Fruit fly (Drosophila melanogaster) whole organism, prepupa: ENCODE measurements around the gene wb.
A peak's percentile ranks its signal among the peaks of the same experiment; 100 is the strongest.

Experiments used
- Blimp-1 ChIP-seq: fragments of 200-800 bp; sonication (Bioruptor generic); optimal IDR thresholded peaks from 3 replicates; lab custom pipeline; 2017; ENCODE audit warnings: missing biosample characterization, missing genetic modification characterization, mild to moderate bottlenecking, moderate library complexity, missing genetic modification reagents
- CG10631 ChIP-seq: fragments of 200-800 bp; sonication (Bioruptor generic); optimal IDR thresholded peaks from 2 replicates; lab custom pipeline; 2016; ENCODE audit warnings: missing biosample characterization, missing genetic modification characterization
- CG11294 ChIP-seq: fragments of 200-800 bp; sonication (Bioruptor generic); IDR thresholded peaks from 2 replicates; pipeline ENCODE4 v1.3.6; 2022; ENCODE audit warnings: missing biosample characterization, missing genetic modification characterization
- CG15336 ChIP-seq: fragments of 200-800 bp; sonication (Bioruptor generic); IDR thresholded peaks from 2 replicates; pipeline ENCODE4 v1.3.6; 2022; ENCODE audit warnings: missing biosample characterization, missing genetic modification characterization
- CG16779 ChIP-seq: fragments of 200-800 bp; sonication (Bioruptor generic); optimal IDR thresholded peaks from 3 replicates; lab custom pipeline; 2017; ENCODE audit warnings: missing biosample characterization, mild to moderate bottlenecking, missing genetic modification characterization
- CG3032 ChIP-seq: fragments of 200-800 bp; optimal IDR thresholded peaks from 2 replicates; lab custom pipeline; 2019; ENCODE audit warnings: missing biosample characterization, mild to moderate bottlenecking, missing genetic modification characterization, moderate library complexity
- CG31627 ChIP-seq: fragments of 200-800 bp; sonication (Bioruptor generic); optimal IDR thresholded peaks from 3 replicates; lab custom pipeline; 2016; ENCODE audit warnings: missing biosample characterization, missing genetic modification characterization
- CG32006 ChIP-seq: fragments of 200-800 bp; sonication (Bioruptor generic); optimal IDR thresholded peaks from 3 replicates; lab custom pipeline; 2017; ENCODE audit warnings: missing biosample characterization, mild to moderate bottlenecking, missing genetic modification characterization
- CG34406 ChIP-seq: fragments of 200-800 bp; sonication (Bioruptor generic); optimal IDR thresholded peaks from 3 replicates; lab custom pipeline; 2016; ENCODE audit warnings: missing biosample characterization, missing genetic modification characterization
- CG3919 ChIP-seq: fragments of 200-800 bp; sonication (Bioruptor generic); optimal IDR thresholded peaks from 3 replicates; lab custom pipeline; 2016; ENCODE audit warnings: missing biosample characterization, missing genetic modification characterization
- CG4318 ChIP-seq: fragments of 200-800 bp; sonication (Bioruptor generic); optimal IDR thresholded peaks from 3 replicates; lab custom pipeline; 2017; ENCODE audit warnings: missing biosample characterization, mild to moderate bottlenecking, missing genetic modification characterization
- CG6163 ChIP-seq: fragments of 200-800 bp; sonication (Bioruptor generic); IDR thresholded peaks from 3 replicates; pipeline ENCODE4 v1.3.6; 2022; ENCODE audit warnings: missing biosample characterization, missing genetic modification characterization
- CG6276 ChIP-seq: fragments of 200-800 bp; sonication (Bioruptor generic); optimal IDR thresholded peaks from 2 replicates; lab custom pipeline; 2017; ENCODE audit warnings: missing biosample characterization, mild to moderate bottlenecking, missing genetic modification characterization
- CG6808 ChIP-seq: fragments of 200-800 bp; sonication (Bioruptor generic); optimal IDR thresholded peaks from 3 replicates; lab custom pipeline; 2017; ENCODE audit warnings: missing biosample characterization, missing genetic modification characterization, mild to moderate bottlenecking, moderate library complexity, missing genetic modification reagents
- CG6854 ChIP-seq: fragments of 200-800 bp; sonication (Bioruptor generic); optimal IDR thresholded peaks from 2 replicates; lab custom pipeline; 2017; ENCODE audit warnings: missing biosample characterization, mild to moderate bottlenecking, missing genetic modification characterization
- CG8119 ChIP-seq: fragments of 200-800 bp; sonication (Bioruptor generic); IDR thresholded peaks from 3 replicates; pipeline ENCODE4 v1.3.6; 2022; ENCODE audit warnings: missing biosample characterization, missing genetic modification characterization
- CG8632 ChIP-seq: fragments of 200-800 bp; sonication (Bioruptor generic); optimal IDR thresholded peaks from 3 replicates; lab custom pipeline; 2016; ENCODE audit warnings: missing biosample characterization, missing genetic modification characterization
- Eip75B ChIP-seq: fragments of 200-800 bp; sonication (Bioruptor generic); optimal IDR thresholded peaks from 3 replicates; lab custom pipeline; 2016; ENCODE audit warnings: missing biosample characterization, missing genetic modification characterization
- Eip78C ChIP-seq: fragments of 200-800 bp; sonication (Bioruptor generic); peaks from one replicate; lab custom pipeline; 2016; ENCODE audit warnings: missing biosample characterization, missing genetic modification characterization
- Ets21C ChIP-seq: fragments of 200-800 bp; sonication (Bioruptor generic); optimal IDR thresholded peaks from 3 replicates; lab custom pipeline; 2016; ENCODE audit warnings: missing biosample characterization, missing genetic modification characterization
- Ets96B ChIP-seq: fragments of 200-800 bp; optimal IDR thresholded peaks from 2 replicates; lab custom pipeline; 2019; ENCODE audit warnings: missing biosample characterization, mild to moderate bottlenecking, missing genetic modification characterization, moderate library complexity
- Gug ChIP-seq: fragments of 200-800 bp; sonication (Bioruptor generic); IDR thresholded peaks from 2 replicates; pipeline ENCODE4 v1.3.6; 2022; ENCODE audit warnings: missing biosample characterization, missing genetic modification characterization
- Hr38 ChIP-seq: sonication (Bioruptor generic); optimal IDR thresholded peaks from 2 replicates; lab custom pipeline; 2016; ENCODE audit warnings: missing biosample characterization, missing genetic modification characterization
- Met ChIP-seq: fragments of 200-800 bp; sonication (Bioruptor generic); optimal IDR thresholded peaks from 3 replicates; lab custom pipeline; 2016; ENCODE audit warnings: missing biosample characterization, missing genetic modification characterization
- OdsH ChIP-seq: fragments of 200-800 bp; sonication (Bioruptor generic); optimal IDR thresholded peaks from 3 replicates; lab custom pipeline; 2016; ENCODE audit warnings: missing biosample characterization, missing genetic modification characterization
- Smox ChIP-seq: fragments of 200-800 bp; sonication (Bioruptor generic); optimal IDR thresholded peaks from 3 replicates; lab custom pipeline; 2016; ENCODE audit warnings: missing biosample characterization, missing genetic modification characterization
- Sox102F ChIP-seq: fragments of 200-800 bp; sonication (Bioruptor generic); optimal IDR thresholded peaks from 2 replicates; lab custom pipeline; 2016; ENCODE audit warnings: missing biosample characterization, mild to moderate bottlenecking, missing genetic modification characterization
- Sox14 ChIP-seq: fragments of 200-800 bp; sonication (Bioruptor generic); optimal IDR thresholded peaks from 3 replicates; lab custom pipeline; 2016; ENCODE audit warnings: missing biosample characterization, missing genetic modification characterization
- acj6 ChIP-seq: fragments of 200-800 bp; sonication (Bioruptor generic); optimal IDR thresholded peaks from 3 replicates; lab custom pipeline; 2016; ENCODE audit warnings: missing biosample characterization, missing genetic modification characterization
- cyc ChIP-seq: fragments of 200-800 bp; sonication (Bioruptor generic); optimal IDR thresholded peaks from 3 replicates; lab custom pipeline; 2016; ENCODE audit warnings: missing biosample characterization, missing genetic modification characterization
- dac ChIP-seq: fragments of 200-800 bp; sonication (Bioruptor generic); optimal IDR thresholded peaks from 2 replicates; lab custom pipeline; 2017; ENCODE audit warnings: missing biosample characterization, mild to moderate bottlenecking, missing genetic modification characterization
- dsx ChIP-seq: fragments of 200-800 bp; optimal IDR thresholded peaks from 3 replicates; lab custom pipeline; 2019; ENCODE audit warnings: missing biosample characterization, mild to moderate bottlenecking, missing genetic modification characterization, moderate library complexity; ENCODE audit not compliant: poor library complexity, severe bottlenecking
- eg ChIP-seq: fragments of 200-800 bp; sonication (Bioruptor generic); IDR thresholded peaks from 3 replicates; pipeline ENCODE4 v1.3.6; 2022; ENCODE audit warnings: missing biosample characterization, missing genetic modification characterization
- esn ChIP-seq: fragments of 200-800 bp; sonication (Bioruptor generic); optimal IDR thresholded peaks from 2 replicates; lab custom pipeline; 2016; ENCODE audit warnings: missing biosample characterization, mild to moderate bottlenecking, missing genetic modification characterization, moderate library complexity
- fd85E ChIP-seq: fragments of 200-800 bp; sonication (Bioruptor generic); optimal IDR thresholded peaks from 3 replicates; lab custom pipeline; 2016; ENCODE audit warnings: missing biosample characterization, missing genetic modification characterization
- fkh ChIP-seq: fragments of 200-800 bp; sonication (Bioruptor generic); optimal IDR thresholded peaks from 3 replicates; lab custom pipeline; 2017; ENCODE audit warnings: missing biosample characterization, mild to moderate bottlenecking, missing genetic modification characterization, moderate library complexity
- net ChIP-seq: fragments of 200-800 bp; sonication (Bioruptor generic); optimal IDR thresholded peaks from 3 replicates; lab custom pipeline; 2016; ENCODE audit warnings: missing biosample characterization, missing genetic modification characterization
- pdm3 ChIP-seq: fragments of 200-800 bp; sonication (Bioruptor generic); optimal IDR thresholded peaks from 3 replicates; lab custom pipeline; 2016; ENCODE audit warnings: missing biosample characterization, missing genetic modification characterization
- salr ChIP-seq, 2 experiments: fragments of 200-800 bp; sonication (Bioruptor generic); optimal IDR thresholded peaks; 3 replicates each; lab custom pipeline; 2016 to 2018; ENCODE audit warnings: missing biosample characterization in 2 of 2, missing genetic modification characterization in 2 of 2, mild to moderate bottlenecking in 1 of 2
- spab ChIP-seq: fragments of 200-800 bp; sonication (Bioruptor generic); optimal IDR thresholded peaks from 2 replicates; lab custom pipeline; 2017; ENCODE audit warnings: missing biosample characterization, mild to moderate bottlenecking, missing genetic modification characterization, missing genetic modification reagents
- ss ChIP-seq, 2 experiments: fragments of 200-800 bp; sonication (Bioruptor generic); optimal IDR thresholded peaks; 2 replicates in 1 of 2; 3 replicates in 1 of 2; lab custom pipeline; 2017 to 2018; ENCODE audit warnings: mild to moderate bottlenecking in 2 of 2, missing biosample characterization in 2 of 2, missing genetic modification characterization in 2 of 2, moderate library complexity in 1 of 2
- svp ChIP-seq: fragments of 200-800 bp; sonication (Bioruptor generic); peaks from one replicate; lab custom pipeline; 2016; ENCODE audit warnings: missing biosample characterization, missing genetic modification characterization
- vri ChIP-seq: fragments of 200-800 bp; sonication (Bioruptor generic); optimal IDR thresholded peaks from 3 replicates; lab custom pipeline; 2016; ENCODE audit warnings: missing biosample characterization, mild to moderate bottlenecking, missing genetic modification characterization

Gene wb

DNA sequence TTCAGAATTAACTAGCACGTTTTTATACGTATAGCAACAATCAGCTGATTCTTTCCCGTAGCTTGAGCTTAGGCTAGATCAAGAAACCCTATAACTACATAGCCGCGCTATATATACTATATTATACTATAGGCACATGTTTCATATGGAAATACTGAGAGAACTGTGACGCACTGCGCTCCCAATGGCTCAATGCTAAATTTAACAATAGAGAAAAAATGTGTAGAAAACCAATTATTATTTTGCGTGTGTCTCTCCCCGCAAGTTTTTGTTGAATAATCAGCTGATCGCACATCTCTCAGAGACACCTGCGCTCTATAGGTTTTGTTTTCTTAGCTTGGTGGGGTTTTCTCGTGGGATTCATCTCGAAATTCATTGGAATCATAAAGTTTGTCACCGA is 32.8 kb upstream of the wb start:
- TF ChIP-seq svp (GFP tag; lab: Kevin White, UChicago) (peak; percentile 37), Gug (GFP tag; lab: Robert Waterston, UW) (no peak), Eip78C (GFP tag; lab: Kevin White, UChicago) (peak; percentile 6)

DNA sequence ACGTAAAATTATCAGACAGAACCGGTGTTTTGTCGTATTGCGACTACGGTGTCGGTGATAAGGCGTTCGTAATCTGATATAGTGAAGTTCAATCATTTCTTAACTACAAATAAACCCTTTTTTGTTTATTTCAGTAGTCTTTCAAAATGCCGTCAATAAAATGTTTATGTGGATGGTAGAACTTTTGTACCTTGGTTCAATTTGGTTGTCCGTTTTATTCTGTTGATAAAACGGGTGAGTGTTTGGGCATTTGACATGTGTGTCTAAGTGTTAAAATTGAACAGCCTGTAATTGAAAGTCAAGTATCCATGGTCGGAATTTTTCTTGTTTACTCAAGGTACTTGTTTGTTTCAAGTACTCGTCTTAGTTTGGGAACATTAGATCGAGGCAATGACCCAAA is 32.3 kb upstream of the wb start:
- TF ChIP-seq Hr38 (no peak), fkh (GFP tag; lab: Kevin White, UChicago) (peak; percentile 69), CG8119 (GFP tag; lab: Robert Waterston, UW) (no peak)

DNA sequence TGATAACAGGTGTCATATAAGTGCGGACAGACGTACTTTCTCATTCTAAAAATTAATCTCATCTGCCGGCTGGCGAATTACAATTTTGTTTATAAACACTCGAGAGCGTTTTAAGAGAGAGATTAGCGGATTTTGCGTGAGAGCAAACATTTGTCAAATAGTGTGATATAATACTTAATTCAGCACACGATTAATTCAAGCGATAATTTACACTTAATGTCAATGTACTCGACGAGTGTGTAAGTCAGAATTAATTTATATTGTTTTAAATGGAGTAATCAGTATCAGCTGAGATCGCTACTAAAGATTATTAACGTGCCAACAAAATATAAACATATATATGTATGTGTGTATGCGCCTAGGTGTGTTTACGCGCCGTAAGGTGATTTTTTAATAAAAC is 30.1 kb upstream of the wb start:
- TF ChIP-seq Gug (GFP tag; lab: Robert Waterston, UW) (no peak), vri (peak; percentile 68), svp (GFP tag; lab: Kevin White, UChicago) (peak; percentile 29), CG8632 (GFP tag; lab: Kevin White, UChicago) (no peak)
- TF ChIP-seq, all 60 proteins: peak for 2

DNA sequence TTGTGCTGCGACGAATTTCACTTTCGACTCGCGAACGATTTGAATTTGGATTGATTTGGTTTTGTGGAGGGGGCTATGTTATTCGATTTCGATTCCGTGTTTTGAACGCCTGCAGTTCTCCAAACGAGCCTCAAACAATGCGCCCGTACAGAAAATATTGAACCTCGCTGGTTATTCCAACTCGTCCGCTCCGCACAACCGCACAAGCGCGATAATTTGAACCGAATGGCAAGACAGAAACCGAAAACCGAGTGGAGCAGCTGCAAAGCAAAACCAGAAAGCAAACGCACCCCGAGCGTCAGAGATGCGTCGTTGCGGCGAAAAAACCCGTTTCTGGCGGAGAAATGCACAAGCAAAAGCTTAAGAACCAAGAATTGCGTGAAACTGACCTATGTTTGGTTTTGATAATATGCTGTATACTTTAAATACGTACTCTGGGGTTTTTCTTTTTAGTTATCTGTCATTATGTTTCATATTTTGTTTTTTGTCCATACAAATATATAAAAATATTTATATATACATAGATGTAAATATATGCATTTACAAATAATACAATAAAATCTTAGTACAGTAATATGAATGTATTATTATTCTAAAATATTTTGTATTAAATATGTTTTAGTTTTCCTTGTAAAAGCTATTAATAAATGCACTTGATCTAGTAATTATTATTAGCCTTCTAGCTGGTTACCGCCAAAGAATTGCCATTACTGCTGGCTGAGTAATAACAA is 28.8 kb upstream of the wb start, which contains the start of gene Dyrk2:
Dyrk2 (minus strand) TSS at position 231 of the 731 bp plus-strand sequence.
- peak; percentile 2 for TF ChIP-seq Ets96B (tag; lab: Kevin White, UChicago)
- peak; percentile 56 for TF ChIP-seq Sox102F (GFP tag; lab: Kevin White, UChicago)
- no peak for TF ChIP-seq pdm3
- TF ChIP-seq Smox (GFP tag; lab: Kevin White, UChicago) = peak; percentile 1
- peak; percentile 21 for TF ChIP-seq fkh (GFP tag; lab: Kevin White, UChicago)
- TF ChIP-seq CG32006 (GFP tag; lab: Kevin White, UChicago) = peak; percentile 67
- TF ChIP-seq CG6854 (GFP tag; lab: Kevin White, UChicago) = peak; percentile 19
- peak; percentile 41 for TF ChIP-seq CG3032 (tag; lab: Kevin White, UChicago)
- TF ChIP-seq Blimp-1 (GFP tag; lab: Kevin White, UChicago) = peak; percentile 14
- peak; percentile 44 for TF ChIP-seq vri
- peak; percentile 63 for TF ChIP-seq net (GFP tag; lab: Kevin White, UChicago)
- peak in 1 of 2 experiments; percentile 57 for TF ChIP-seq salr (GFP tag; optimal IDR thresholded peaks at IDR 0.05; lab: Kevin White, UChicago)
- TF ChIP-seq eg (GFP tag; lab: Robert Waterston, UW) = peak; percentile 69; the same call in 2 of the 3 replicates
- no peak for TF ChIP-seq cyc (GFP tag; lab: Kevin White, UChicago)
- TF ChIP-seq OdsH (GFP tag; lab: Kevin White, UChicago) = peak; percentile 42
- TF ChIP-seq Eip78C (GFP tag; lab: Kevin White, UChicago) = peak; percentile 35
- TF ChIP-seq svp (GFP tag; lab: Kevin White, UChicago) = peak; percentile 83
- peak; percentile 13 to 37 for TF ChIP-seq ss (GFP tag; optimal IDR thresholded peaks at IDR 0.05; lab: Kevin White, UChicago)
- peak; percentile 34 for TF ChIP-seq CG16779 (tag; lab: Kevin White, UChicago)
- TF ChIP-seq Met = peak; percentile 35
- TF ChIP-seq acj6 (GFP tag; lab: Kevin White, UChicago) = peak; percentile 10
- TF ChIP-seq Ets21C (GFP tag; lab: Kevin White, UChicago) = no peak
- TF ChIP-seq CG6163 = peak; percentile 74
- peak; percentile 40 for TF ChIP-seq CG6808 (GFP tag; lab: Kevin White, UChicago)
- TF ChIP-seq Eip75B (GFP tag; lab: Kevin White, UChicago) = peak; percentile 55
- peak; percentile 27; the same call in 1 of the 2 replicates for TF ChIP-seq Gug (GFP tag; lab: Robert Waterston, UW)
- TF ChIP-seq CG15336 (GFP tag; lab: Robert Waterston, UW) = 0 out of 2 replicates have a peak, but pooled peaks have one; percentile 37
- TF ChIP-seq CG31627 = peak; percentile 7
- TF ChIP-seq CG6276 (GFP tag; lab: Kevin White, UChicago) = peak; percentile 43
- peak; percentile 37 for TF ChIP-seq CG34406 (GFP tag; lab: Kevin White, UChicago)
- TF ChIP-seq spab (GFP tag; lab: Kevin White, UChicago) = no peak
- TF ChIP-seq Sox14 (GFP tag; lab: Kevin White, UChicago) = peak; percentile 28
- TF ChIP-seq CG8632 (GFP tag; lab: Kevin White, UChicago) = peak; percentile 21
- peak; percentile 37 for TF ChIP-seq esn (GFP tag; lab: Kevin White, UChicago)
- TF ChIP-seq CG4318 (GFP tag; lab: Kevin White, UChicago) = peak; percentile 8
- TF ChIP-seq CG3919 (GFP tag; lab: Kevin White, UChicago) = peak; percentile 60
- no peak for TF ChIP-seq CG11294 (GFP tag; lab: Robert Waterston, UW)
- TF ChIP-seq dac (GFP tag; lab: Kevin White, UChicago) = no peak
- TF ChIP-seq CG10631 = peak; percentile 41
- no peak for TF ChIP-seq dsx
- TF ChIP-seq fd85E (GFP tag; lab: Kevin White, UChicago) = no peak
